Fruit fly (Drosophila melanogaster): ENCODE measurements around the gene CG42367.

The CG42367 gene

DNA sequence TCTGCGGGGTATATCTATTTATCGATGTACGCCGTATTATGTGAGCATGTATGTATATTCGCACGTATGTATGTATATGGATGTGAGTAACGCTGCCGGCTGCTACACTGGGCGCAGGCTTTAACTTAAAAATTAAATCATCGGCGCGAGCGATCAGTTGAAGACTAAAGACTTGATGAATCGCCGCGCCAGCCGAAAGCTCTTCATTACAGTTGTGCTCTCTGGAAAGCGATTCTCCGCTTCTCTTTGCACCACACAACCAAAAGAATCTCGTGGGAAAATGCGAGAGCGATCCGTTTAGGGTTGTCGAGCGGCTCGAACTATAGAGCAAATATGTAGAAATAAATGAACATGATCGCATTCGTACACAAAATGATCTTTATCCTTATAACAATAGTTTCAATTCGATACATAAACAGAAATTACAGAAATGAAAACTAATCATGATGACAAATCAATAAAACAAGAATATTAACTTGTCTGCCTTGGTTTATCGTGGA is 21.9 kb upstream of the CG42367 start, which contains the start of gene CG13124 (continued):
- TF ChIP-seq CG14710 (tag; optimal IDR thresholded peaks at IDR 0.05) (no peak), dati (GFP tag; IDR thresholded peaks at IDR 0.05) (no peak), Dp (GFP tag; optimal IDR thresholded peaks at IDR 0.05) (no peak), z (GFP tag; IDR thresholded peaks at IDR 0.05) (no peak), CG16779 (GFP tag; IDR thresholded peaks at IDR 0.05) (no peak), Hmx (GFP tag; optimal IDR thresholded peaks at IDR 0.05) (no peak), CG12769 (tag; optimal IDR thresholded peaks at IDR 0.05) (peak; percentile 53), CG17912 (GFP tag; optimal IDR thresholded peaks at IDR 0.05) (no peak), CG15011 (GFP tag; optimal IDR thresholded peaks at IDR 0.05) (no peak), ham (GFP tag; IDR thresholded peaks at IDR 0.05) (no peak), CG14667 (GFP tag; IDR thresholded peaks at IDR 0.05) (no peak), ind (GFP tag; optimal IDR thresholded peaks at IDR 0.05) (peak; percentile 0), CG4360 (GFP tag; IDR thresholded peaks at IDR 0.05) (no peak), CG12659 (GFP tag; optimal IDR thresholded peaks at IDR 0.05) (peak; percentile 20), D19A (tag; optimal IDR thresholded peaks at IDR 0.05) (no peak), CG33213 (GFP tag; optimal IDR thresholded peaks at IDR 0.05) (no peak), HmgZ (tag; optimal IDR thresholded peaks at IDR 0.05) (peak; percentile 0), Atf3 (GFP tag; optimal IDR thresholded peaks at IDR 0.05) (no peak), CG9876 (GFP tag; optimal IDR thresholded peaks at IDR 0.05) (no peak), p53 (GFP tag; optimal IDR thresholded peaks at IDR 0.05) (no peak), CG2678 (tag; optimal IDR thresholded peaks at IDR 0.05) (peak; percentile 43), dmrt99B (tag; optimal IDR thresholded peaks at IDR 0.05) (peak; percentile 11), phol (tag; optimal IDR thresholded peaks at IDR 0.05) (no peak), Kr (GFP tag; optimal IDR thresholded peaks at IDR 0.05) (no peak), gsb (GFP tag; IDR thresholded peaks at IDR 0.05) (peak; percentile 7; the same call in 1 of the 2 replicates), twi (tag; optimal IDR thresholded peaks at IDR 0.05) (no peak), Hand (GFP tag; optimal IDR thresholded peaks at IDR 0.05) (peak; percentile 50), Stat92E (GFP tag; optimal IDR thresholded peaks at IDR 0.05) (no peak), CG8281 (tag; optimal IDR thresholded peaks at IDR 0.05) (no peak), repo (GFP tag; optimal IDR thresholded peaks at IDR 0.05) (no peak), CG4854 (GFP tag; optimal IDR thresholded peaks at IDR 0.05) (no peak), CHES-1-like (GFP tag; optimal IDR thresholded peaks at IDR 0.05) (no peak), sens (GFP tag) (peak; percentile 84), Bdp1 (GFP tag; optimal IDR thresholded peaks at IDR 0.05) (no peak), gfzf (GFP tag; optimal IDR thresholded peaks at IDR 0.05) (no peak), CG43689 (GFP tag; IDR thresholded peaks at IDR 0.05) (no peak), NC2β (GFP tag; optimal IDR thresholded peaks at IDR 0.05) (peak; percentile 7), Hsf (GFP tag; optimal IDR thresholded peaks at IDR 0.05) (no peak), Gug (GFP tag; IDR thresholded peaks at IDR 0.05) (no peak), gsb-n (tag; optimal IDR thresholded peaks at IDR 0.05) (no peak), Ets65A (GFP tag) (no peak), CG2199 (GFP tag; IDR thresholded peaks at IDR 0.05) (no peak), Tbp (GFP tag; optimal IDR thresholded peaks at IDR 0.05) (no peak), ATbp (GFP tag; optimal IDR thresholded peaks at IDR 0.05) (peak; percentile 16), inv (GFP tag; IDR thresholded peaks at IDR 0.05; ENCODE audit: partially characterized antibody) (no peak), so (GFP tag; IDR thresholded peaks at IDR 0.05) (peak; percentile 61; the same call in 1 of the 3 replicates), CG10959 (GFP tag; IDR thresholded peaks at IDR 0.05) (no peak), Dref (GFP tag; IDR thresholded peaks at IDR 0.05) (no peak), CG15269 (tag; optimal IDR thresholded peaks at IDR 0.05) (peak; percentile 44), nmo (GFP tag; optimal IDR thresholded peaks at IDR 0.05) (no peak), CG17359 (tag; optimal IDR thresholded peaks at IDR 0.05) (no peak), CG11247 (GFP tag; IDR thresholded peaks at IDR 0.05) (no peak)

Data from whole organism, embryonic.